Worm (Caenorhabditis elegans) whole organism, late embryonic: Measurements from ENCODE around the gene srw-35.
"Not testable (repeated sequence)": the region's sequence is repeated elsewhere in the genome, so short reads cannot be mapped to it uniquely, and the experiment has no call there.

Experiments used
- C08G9.2 ChIP-seq: sonication (generic microtip); optimal IDR thresholded peaks from 2 replicates; lab custom pipeline; 2016; ENCODE audit warnings: mild to moderate bottlenecking, missing genetic modification characterization, moderate library complexity, missing compliant biosample characterization
- K09A11.1 ChIP-seq: sonication (generic microtip); optimal IDR thresholded peaks from 2 replicates; lab custom pipeline; 2017; ENCODE audit warnings: antibody characterized with exemption, mild to moderate bottlenecking, missing genetic modification characterization, missing compliant biosample characterization; ENCODE audit not compliant: insufficient read depth
- T23F11.4 ChIP-seq: fragments of 200-800 bp; sonication (Bioruptor generic); optimal IDR thresholded peaks from 2 replicates; lab custom pipeline; 2018; ENCODE audit warnings: mild to moderate bottlenecking, missing genetic modification characterization, missing compliant biosample characterization
- Y22D7AL.16 ChIP-seq: sonication (generic microtip); optimal IDR thresholded peaks from 2 replicates; lab custom pipeline; 2016; ENCODE audit warnings: missing genetic modification characterization, missing compliant biosample characterization
- ama-1 ChIP-seq: fragments of 150-350 bp; optimal IDR thresholded peaks from 2 replicates; lab custom pipeline; 2014
- ceh-14 ChIP-seq: sonication (generic microtip); optimal IDR thresholded peaks from 2 replicates; lab custom pipeline; 2016; ENCODE audit warnings: missing genotype, missing genetic modification characterization, missing compliant biosample characterization
- ceh-31 ChIP-seq: sonication (generic microtip); optimal IDR thresholded peaks from 2 replicates; lab custom pipeline; 2016; ENCODE audit warnings: missing genetic modification characterization, missing compliant biosample characterization
- ceh-45 ChIP-seq: fragments of 200-800 bp; sonication (Bioruptor generic); IDR thresholded peaks from 2 replicates; pipeline ENCODE4 v1.3.6; 2022; ENCODE audit warnings: missing genetic modification reagents, missing genetic modification characterization, missing compliant biosample characterization
- ceh-48 ChIP-seq: sonication (generic microtip); optimal IDR thresholded peaks from 2 replicates; lab custom pipeline; 2016; ENCODE audit warnings: missing genetic modification characterization, inconsistent platforms, missing compliant biosample characterization
- ceh-6 ChIP-seq: fragments of 200-800 bp; sonication (Bioruptor generic); optimal IDR thresholded peaks from 2 replicates; lab custom pipeline; 2018; ENCODE audit warnings: mild to moderate bottlenecking, missing genetic modification characterization, missing compliant biosample characterization
- ceh-9 ChIP-seq: sonication (generic microtip); optimal IDR thresholded peaks from 2 replicates; lab custom pipeline; 2016; ENCODE audit warnings: mild to moderate bottlenecking, missing genetic modification characterization, inconsistent platforms, missing compliant biosample characterization
- che-1 ChIP-seq: sonication (generic microtip); optimal IDR thresholded peaks from 2 replicates; lab custom pipeline; 2016; ENCODE audit warnings: mild to moderate bottlenecking, missing genetic modification characterization, missing compliant biosample characterization
- eyg-1 ChIP-seq: sonication (generic microtip); optimal IDR thresholded peaks from 2 replicates; lab custom pipeline; 2016; ENCODE audit warnings: missing genotype, missing genetic modification characterization, missing compliant biosample characterization
- fax-1 ChIP-seq: sonication (generic microtip); optimal IDR thresholded peaks from 2 replicates; lab custom pipeline; 2016; ENCODE audit warnings: missing genotype, missing genetic modification characterization, missing compliant biosample characterization
- fkh-10 ChIP-seq: fragments of 150-350 bp; optimal IDR thresholded peaks from 2 replicates; lab custom pipeline; 2014; ENCODE audit warnings: missing biosample characterization, missing genetic modification reagents, missing genetic modification characterization
- fkh-6 ChIP-seq: sonication (generic microtip); optimal IDR thresholded peaks from 2 replicates; lab custom pipeline; 2016; ENCODE audit warnings: missing genetic modification characterization, missing compliant biosample characterization
- hlh-15 ChIP-seq: sonication (generic microtip); optimal IDR thresholded peaks from 2 replicates; lab custom pipeline; 2016; ENCODE audit warnings: missing genetic modification characterization, missing compliant biosample characterization
- hlh-8 ChIP-seq: sonication (generic microtip); optimal IDR thresholded peaks from 2 replicates; lab custom pipeline; 2016; ENCODE audit warnings: missing genotype, missing genetic modification characterization, missing compliant biosample characterization
- madf-2 ChIP-seq: sonication (generic microtip); optimal IDR thresholded peaks from 2 replicates; lab custom pipeline; 2017; ENCODE audit warnings: missing genetic modification characterization, missing compliant biosample characterization
- nfya-1 ChIP-seq: sonication (generic microtip); optimal IDR thresholded peaks from 2 replicates; lab custom pipeline; 2017; ENCODE audit warnings: missing genetic modification characterization, mild to moderate bottlenecking, missing compliant biosample characterization, antibody characterized with exemption, moderate library complexity
- nhr-11 ChIP-seq: fragments of 150-350 bp; optimal IDR thresholded peaks from 2 replicates; lab custom pipeline; 2014; ENCODE audit warnings: missing biosample characterization, missing genetic modification characterization
- pag-3 ChIP-seq: sonication (generic microtip); optimal IDR thresholded peaks from 2 replicates; lab custom pipeline; 2016; ENCODE audit warnings: missing compliant biosample characterization, missing genetic modification characterization, borderline replicate concordance
- pax-1 ChIP-seq: fragments of 150-350 bp; optimal IDR thresholded peaks from 2 replicates; lab custom pipeline; 2014; ENCODE audit warnings: missing biosample characterization, missing genetic modification characterization
- sdc-2 ChIP-seq: sonication (generic microtip); optimal IDR thresholded peaks from 2 replicates; lab custom pipeline; 2016; ENCODE audit warnings: missing genotype, missing genetic modification characterization, missing compliant biosample characterization
- sox-4 ChIP-seq: sonication (generic microtip); optimal IDR thresholded peaks from 2 replicates; lab custom pipeline; 2017; ENCODE audit warnings: mild to moderate bottlenecking, missing genetic modification characterization, inconsistent platforms, missing compliant biosample characterization
- syd-9 ChIP-seq: sonication (generic microtip); optimal IDR thresholded peaks from 2 replicates; lab custom pipeline; 2016; ENCODE audit warnings: mild to moderate bottlenecking, missing genetic modification characterization, moderate library complexity, missing compliant biosample characterization
- unc-42 ChIP-seq: sonication (generic microtip); optimal IDR thresholded peaks from 2 replicates; lab custom pipeline; 2016; ENCODE audit warnings: missing genotype, missing genetic modification characterization, missing compliant biosample characterization
- unc-55 ChIP-seq: sonication (generic microtip); optimal IDR thresholded peaks from 2 replicates; lab custom pipeline; 2017; ENCODE audit warnings: missing biosample characterization, missing genetic modification reagents, missing genetic modification characterization
- ztf-16 ChIP-seq: sonication (generic microtip); optimal IDR thresholded peaks from 2 replicates; lab custom pipeline; 2017; ENCODE audit warnings: missing genetic modification characterization, missing compliant biosample characterization

Gene srw-35

DNA sequence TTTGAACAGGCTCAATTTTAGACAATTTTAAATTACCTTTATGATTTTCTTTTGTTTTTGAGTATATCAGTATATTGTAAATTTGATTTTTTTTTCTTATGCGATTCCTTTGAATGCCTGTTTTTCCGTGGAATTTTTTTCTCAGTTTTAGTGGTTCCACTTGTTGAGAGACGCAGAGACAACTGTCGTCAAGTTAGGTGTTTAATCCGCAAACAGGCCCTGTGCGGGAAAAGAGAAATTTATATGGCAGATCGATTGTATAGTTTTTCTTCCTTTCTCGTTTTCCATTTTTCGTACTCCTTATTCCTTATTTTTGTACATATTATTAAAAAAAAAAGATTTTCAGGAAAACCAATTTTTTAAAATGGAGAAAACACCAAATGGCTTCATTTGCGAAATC is 26.7 kb downstream of the srw-35 start, which contains the start of gene F36D3.1:
Gene F36D3.1 (plus strand): TSS at position 347 of the 400 bp plus-strand sequence.
- TF ChIP-seq nfya-1 (peak; percentile 37), ceh-31 (tag; lab: Kevin White, UChicago) (no peak)

DNA sequence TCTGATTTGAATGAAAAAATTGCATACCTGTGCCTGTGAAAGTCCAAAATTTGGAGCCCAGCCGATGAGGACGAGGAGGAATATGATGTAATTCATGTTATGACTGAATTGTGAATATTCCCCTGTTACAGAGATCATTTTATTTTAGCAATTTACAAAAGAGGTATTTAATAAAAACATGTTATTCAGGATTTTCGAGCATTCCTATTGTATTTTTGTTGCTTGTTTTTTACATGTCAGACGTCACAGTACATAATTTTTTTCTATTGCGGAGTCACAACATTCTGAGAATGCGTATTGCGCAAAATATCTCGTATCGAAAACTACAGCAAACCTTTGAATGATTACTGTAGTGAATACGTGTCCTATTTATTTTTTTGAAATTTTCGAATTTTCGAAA is 30.9 kb downstream of the srw-35 start, which contains the start of gene F36D3.14:
Gene F36D3.14 (minus strand): TSS at position 101 of the 400 bp plus-strand sequence.
- no peak for TF ChIP-seq fkh-6 (tag; lab: Kevin White, UChicago)
- TF ChIP-seq pax-1: no peak
- no peak for TF ChIP-seq ama-1 (lab: Kevin White, UChicago)
- no peak for TF ChIP-seq T23F11.4 (GFP tag; lab: Kevin White, UChicago)

DNA sequence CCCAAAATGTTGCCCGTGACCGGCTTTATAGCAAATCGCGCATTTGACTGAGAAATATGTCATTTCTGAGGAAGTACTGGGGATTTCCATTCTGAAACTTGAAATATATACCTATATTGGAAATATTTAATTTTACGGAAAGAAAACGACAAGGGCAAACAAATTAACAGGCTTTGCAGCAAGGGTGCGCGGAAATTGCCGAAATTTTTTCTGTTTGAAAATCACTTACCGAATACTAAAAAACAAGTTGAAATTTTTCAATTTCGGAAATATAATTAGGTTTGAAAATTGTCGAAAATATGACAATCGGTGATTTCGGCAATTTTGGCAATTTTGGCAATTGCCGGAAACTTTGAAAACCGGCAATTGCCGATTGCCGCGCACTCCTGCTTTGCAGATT is 33.5 kb downstream of the srw-35 start, which contains the start of gene nhr-54:
Gene nhr-54 (minus strand): TSS at position 101 of the 400 bp plus-strand sequence.
- TF ChIP-seq syd-9 (no peak), ceh-45 (no peak), nhr-11 (tag; lab: Kevin White, UChicago) (no peak), pag-3 (no peak), sox-4 (no peak), ceh-9 (tag; lab: Kevin White, UChicago) (no peak), Y22D7AL.16 (tag; lab: Kevin White, UChicago) (no peak), C08G9.2 (tag; lab: Kevin White, UChicago) (no peak), fkh-6 (tag; lab: Kevin White, UChicago) (no peak), T23F11.4 (GFP tag; lab: Kevin White, UChicago) (no peak), ceh-14 (tag; lab: Kevin White, UChicago) (no peak), che-1 (tag; lab: Kevin White, UChicago) (no peak), unc-42 (tag; lab: Kevin White, UChicago) (no peak), fax-1 (no peak), ceh-6 (no peak)

DNA sequence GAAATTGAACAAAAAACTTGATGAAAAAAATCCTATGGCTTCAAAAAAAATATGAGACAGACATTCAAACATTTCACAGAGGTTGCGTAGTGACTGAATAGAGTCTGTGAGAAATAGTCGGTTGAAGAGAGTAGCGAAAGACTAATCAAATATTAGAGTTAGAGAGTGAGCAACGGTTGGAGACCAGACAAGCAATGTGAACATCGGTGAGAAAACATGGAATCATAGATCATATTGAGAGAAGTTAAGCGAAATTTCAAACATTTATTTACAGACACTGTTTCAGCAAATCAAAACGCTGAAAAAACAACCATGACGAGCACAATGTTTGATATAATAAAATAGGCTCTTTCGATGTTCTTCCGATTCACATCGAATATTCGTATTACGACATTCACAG is 34.3 kb downstream of the srw-35 start:
- TF ChIP-seq pax-1 (no peak), ztf-16 (tag; lab: Kevin White, UChicago) (no peak), ceh-48 (tag; lab: Kevin White, UChicago) (no peak), sdc-2 (tag; lab: Kevin White, UChicago) (no peak), eyg-1 (no peak), syd-9 (no peak), K09A11.1 (no peak), hlh-8 (tag; lab: Kevin White, UChicago) (no peak), C08G9.2 (tag; lab: Kevin White, UChicago) (no peak)
- TF ChIP-seq, all 69 proteins: peak for 0

DNA sequence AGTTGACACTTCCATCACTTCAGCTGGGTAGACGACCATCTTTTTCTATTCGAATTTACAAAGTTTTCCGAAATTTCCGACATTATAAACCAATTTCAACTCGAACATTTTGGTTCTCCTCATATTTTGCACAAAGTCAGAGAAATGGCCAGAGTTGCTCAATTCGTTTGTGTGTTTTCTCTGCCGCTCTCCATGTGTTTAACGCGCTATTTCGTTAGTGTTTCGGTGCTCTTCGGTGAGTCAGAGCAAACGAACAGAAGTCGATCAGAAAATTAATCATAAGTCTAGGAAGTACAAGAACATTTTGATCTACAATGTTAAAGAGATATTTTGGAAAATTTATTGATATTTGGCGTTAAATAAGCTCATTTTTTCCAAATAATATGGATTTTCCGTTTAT is 36.4 kb downstream of the srw-35 start, which contains the start of gene srr-3:
Gene srr-3 (minus strand): TSS at position 101 of the 400 bp plus-strand sequence.
- no peak for TF ChIP-seq unc-55
- no peak for TF ChIP-seq hlh-15 (tag; lab: Kevin White, UChicago)
- no peak for TF ChIP-seq syd-9
- no peak for TF ChIP-seq nhr-11 (tag; lab: Kevin White, UChicago)
- no peak for TF ChIP-seq C08G9.2 (tag; lab: Kevin White, UChicago)

DNA sequence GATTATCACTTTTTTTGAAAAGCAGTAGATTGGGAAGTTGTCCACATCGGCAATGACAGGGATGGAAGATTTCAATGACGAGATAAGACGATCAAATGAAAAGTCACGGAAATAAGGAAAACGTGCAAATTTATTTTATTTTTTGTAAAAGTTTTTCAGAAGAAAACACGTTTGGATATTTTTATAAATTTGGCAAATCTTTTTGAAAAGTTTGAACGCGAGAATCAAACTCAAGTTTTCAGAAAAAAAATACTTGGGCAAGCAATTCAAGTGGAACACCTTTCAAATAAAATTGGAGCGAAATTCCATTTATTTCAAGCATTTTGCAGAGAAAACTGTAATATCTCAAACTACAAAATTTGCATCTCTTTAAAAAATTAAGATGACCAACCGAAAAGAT is 42.8 kb downstream of the srw-35 start, which contains the start of gene F36D3.5:
Gene F36D3.5 (minus strand): TSS at position 101 of the 400 bp plus-strand sequence.
- not testable (repeated sequence) for TF ChIP-seq madf-2, sox-4, pag-3

DNA sequence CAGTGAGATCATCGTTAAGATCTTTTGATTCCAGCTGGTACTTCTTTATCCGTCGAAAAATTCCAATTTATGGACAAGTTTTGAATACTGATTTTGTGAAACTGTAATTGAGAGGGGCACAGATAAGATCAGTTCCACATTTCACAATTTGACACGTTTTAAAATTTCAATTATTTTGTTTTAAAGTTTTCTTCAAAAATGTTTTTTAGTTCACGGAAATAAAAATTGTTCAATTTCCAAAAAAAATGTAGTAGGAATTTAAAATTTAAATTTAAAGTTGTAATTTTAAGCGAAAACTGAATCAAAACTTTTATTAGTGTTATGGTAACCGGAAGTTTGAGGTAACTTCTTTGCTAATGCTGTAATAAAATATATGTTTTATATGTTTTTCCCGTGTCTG is 45.3 kb downstream of the srw-35 start, which contains the start of gene F36D3.4:
Gene F36D3.4 (minus strand): TSS at position 101 of the 400 bp plus-strand sequence.
- no peak for TF ChIP-seq fax-1
- TF ChIP-seq hlh-15 (tag; lab: Kevin White, UChicago): no peak
- TF ChIP-seq fkh-10 (GFP tag; lab: Kevin White, UChicago): no peak
- TF ChIP-seq ceh-14 (tag; lab: Kevin White, UChicago): no peak
- no peak for TF ChIP-seq ceh-45
- no peak for TF ChIP-seq Y22D7AL.16 (tag; lab: Kevin White, UChicago)
